Worm (Caenorhabditis elegans) whole organism, young adult: Measurements from ENCODE around the gene ccf-1.
A peak's percentile ranks its signal among the peaks of the same experiment; 100 is the strongest.
"Not testable (repeated sequence)": the region's sequence is repeated elsewhere in the genome, so short reads cannot be mapped to it uniquely, and the experiment has no call there.

Source experiments
- B0019.2 ChIP-seq: fragments of 200-800 bp; sonication (Bioruptor generic); conservative IDR thresholded peaks from 2 replicates; pipeline ENCODE4 v1.3.6; 2022; ENCODE audit warnings: missing genetic modification reagents, missing genetic modification characterization, missing compliant biosample characterization
- B0261.1 ChIP-seq: sonication (generic microtip); optimal IDR thresholded peaks from 2 replicates; lab custom pipeline; 2016; ENCODE audit warnings: mild to moderate bottlenecking, missing genetic modification characterization, moderate library complexity, missing compliant biosample characterization
- D2030.7 ChIP-seq: fragments of 200-800 bp; sonication (Bioruptor generic); IDR thresholded peaks from 2 replicates; pipeline ENCODE4 v1.3.6; 2022; ENCODE audit warnings: missing genetic modification reagents, missing genetic modification characterization, missing compliant biosample characterization
- F33H1.4 ChIP-seq: fragments of 200-800 bp; sonication (Bioruptor generic); IDR thresholded peaks from 2 replicates; pipeline ENCODE4 v1.3.6; 2022; ENCODE audit warnings: missing genetic modification reagents, missing genetic modification characterization, missing compliant biosample characterization
- F39B2.1 ChIP-seq: fragments of 200-800 bp; sonication (Bioruptor generic); IDR thresholded peaks from 2 replicates; pipeline ENCODE4 v1.3.6; 2022; ENCODE audit warnings: missing genetic modification reagents, missing genetic modification characterization, missing compliant biosample characterization
- F57C9.4 ChIP-seq: sonication (generic microtip); optimal IDR thresholded peaks from 2 replicates; lab custom pipeline; 2017; ENCODE audit warnings: mild to moderate bottlenecking, missing genetic modification characterization, missing compliant biosample characterization
- Y53G8AR.9 ChIP-seq: fragments of 200-800 bp; sonication (Bioruptor generic); conservative IDR thresholded peaks from 2 replicates; pipeline ENCODE4 v1.3.6; 2022; ENCODE audit warnings: missing genetic modification reagents, missing genetic modification characterization, missing compliant biosample characterization
- Y95B8A.8 ChIP-seq: fragments of 200-800 bp; sonication (Bioruptor generic); IDR thresholded peaks from 2 replicates; pipeline ENCODE4 v1.3.6; 2022; ENCODE audit warnings: missing genetic modification reagents, missing genetic modification characterization, missing compliant biosample characterization
- bed-2 ChIP-seq: fragments of 200-800 bp; sonication (Bioruptor generic); IDR thresholded peaks from 2 replicates; pipeline ENCODE4 v1.3.6; 2022; ENCODE audit warnings: missing genetic modification reagents, missing genetic modification characterization, missing compliant biosample characterization
- cebp-1 ChIP-seq, 2 experiments: fragments of 200-800 bp in 1 of 2; sonication (Bioruptor generic) in 1 of 2; sonication (generic microtip) in 1 of 2; IDR thresholded peaks in 1 of 2; optimal IDR thresholded peaks in 1 of 2; 2 replicates each; pipeline versions ENCODE4 v1.3.6 to Lab custom; 2017 to 2022; ENCODE audit warnings: missing compliant biosample characterization in 2 of 2, missing genetic modification characterization in 2 of 2, mild to moderate bottlenecking in 1 of 2, missing genetic modification reagents in 1 of 2, moderate library complexity in 1 of 2
- ceh-100 ChIP-seq: fragments of 200-800 bp; sonication (Bioruptor generic); IDR thresholded peaks from 2 replicates; pipeline ENCODE4 v1.3.6; 2022; ENCODE audit warnings: missing genetic modification reagents, missing genetic modification characterization, missing compliant biosample characterization
- ceh-91 ChIP-seq: fragments of 200-800 bp; sonication (Bioruptor generic); IDR thresholded peaks from 2 replicates; pipeline ENCODE4 v1.3.6; 2022; ENCODE audit warnings: missing genetic modification reagents, missing genetic modification characterization, missing compliant biosample characterization
- dox-1 ChIP-seq: fragments of 200-800 bp; sonication (Bioruptor generic); IDR thresholded peaks from 2 replicates; pipeline ENCODE4 v1.3.6; 2022; ENCODE audit warnings: missing genetic modification reagents, missing genetic modification characterization, missing compliant biosample characterization
- egrh-3 ChIP-seq: fragments of 200-800 bp; sonication (Bioruptor generic); IDR thresholded peaks from 2 replicates; pipeline ENCODE4 v1.3.6; 2022; ENCODE audit warnings: missing genetic modification reagents, missing genetic modification characterization, missing compliant biosample characterization
- ekl-4 ChIP-seq: fragments of 200-800 bp; sonication (Bioruptor generic); IDR thresholded peaks from 2 replicates; pipeline ENCODE4 v1.3.6; 2022; ENCODE audit warnings: missing genetic modification reagents, missing genetic modification characterization, missing compliant biosample characterization
- let-607 ChIP-seq, 2 experiments: fragments of 200-800 bp in 1 of 2; sonication (Bioruptor generic) in 1 of 2; sonication (generic microtip) in 1 of 2; optimal IDR thresholded peaks; 2 replicates each; lab custom pipeline; 2016 to 2018; ENCODE audit warnings: mild to moderate bottlenecking in 2 of 2, missing compliant biosample characterization in 2 of 2, missing genetic modification characterization in 2 of 2, moderate library complexity in 2 of 2, missing genotype in 1 of 2
- lin-26 ChIP-seq: fragments of 200-800 bp; sonication (Bioruptor generic); IDR thresholded peaks from 2 replicates; pipeline ENCODE4 v1.3.6; 2022; ENCODE audit warnings: missing genetic modification reagents, missing genetic modification characterization, missing compliant biosample characterization
- lin-35 ChIP-seq, 3 experiments: fragments of 150-350 bp in 2 of 3; sonication (generic microtip) in 1 of 3; optimal IDR thresholded peaks; 2 replicates each; lab custom pipeline; 2014 to 2018; ENCODE audit warnings: missing biosample characterization in 3 of 3, missing genetic modification characterization in 3 of 3, missing genetic modification reagents in 3 of 3
- lin-40 ChIP-seq: sonication (generic microtip); optimal IDR thresholded peaks from 2 replicates; lab custom pipeline; 2016; ENCODE audit warnings: missing genetic modification characterization, mild to moderate bottlenecking, missing compliant biosample characterization, missing genotype, missing genetic modification reagents
- lir-1 ChIP-seq: fragments of 200-800 bp; sonication (Bioruptor generic); conservative IDR thresholded peaks from 2 replicates; pipeline ENCODE4 v1.3.6; 2022; ENCODE audit warnings: missing genetic modification reagents, missing genetic modification characterization, missing compliant biosample characterization
- lsl-1 ChIP-seq: fragments of 200-800 bp; sonication (Bioruptor generic); optimal IDR thresholded peaks from 2 replicates; lab custom pipeline; 2018; ENCODE audit warnings: mild to moderate bottlenecking, missing genetic modification characterization, moderate library complexity, missing compliant biosample characterization
- madf-3 ChIP-seq: fragments of 200-800 bp; sonication (Bioruptor generic); IDR thresholded peaks from 2 replicates; pipeline ENCODE4 v1.3.6; 2022; ENCODE audit warnings: missing genetic modification reagents, missing genetic modification characterization, missing compliant biosample characterization
- madf-6 ChIP-seq: fragments of 200-800 bp; sonication (Bioruptor generic); IDR thresholded peaks from 2 replicates; pipeline ENCODE4 v1.3.6; 2022; ENCODE audit warnings: missing genetic modification reagents, missing genetic modification characterization, missing compliant biosample characterization
- mcd-1 ChIP-seq: fragments of 200-800 bp; sonication (Bioruptor generic); IDR thresholded peaks from 2 replicates; pipeline ENCODE4 v1.3.6; 2022; ENCODE audit warnings: missing genetic modification reagents, missing genetic modification characterization, missing compliant biosample characterization
- nfya-1 ChIP-seq: sonication (generic microtip); optimal IDR thresholded peaks from 2 replicates; lab custom pipeline; 2017; ENCODE audit warnings: antibody characterized with exemption, missing compliant biosample characterization, missing genetic modification characterization, borderline replicate concordance; ENCODE audit not compliant: insufficient read depth
- nfyb-1 ChIP-seq: fragments of 200-800 bp; sonication (Bioruptor generic); IDR thresholded peaks from 2 replicates; pipeline ENCODE4 v1.3.6; 2022; ENCODE audit warnings: missing genetic modification reagents, missing genetic modification characterization, missing compliant biosample characterization
- nhr-80 ChIP-seq: sonication (generic microtip); optimal IDR thresholded peaks from 2 replicates; lab custom pipeline; 2016; ENCODE audit warnings: missing genetic modification characterization, missing compliant biosample characterization
- pbrm-1 ChIP-seq: fragments of 200-800 bp; sonication (Bioruptor generic); IDR thresholded peaks from 2 replicates; pipeline ENCODE4 v1.3.6; 2022; ENCODE audit warnings: missing genetic modification reagents, missing genetic modification characterization, missing compliant biosample characterization
- pha-4 ChIP-seq: fragments of 150-350 bp; sonication (generic microtip); optimal IDR thresholded peaks from 2 replicates; lab custom pipeline; 2014; ENCODE audit warnings: missing biosample characterization, missing genetic modification reagents, missing genetic modification characterization
- rcor-1 ChIP-seq: fragments of 200-800 bp; sonication (Bioruptor generic); IDR thresholded peaks from 2 replicates; pipeline ENCODE4 v1.3.6; 2022; ENCODE audit warnings: missing genetic modification reagents, missing genetic modification characterization, missing compliant biosample characterization
- snpc-3.4 ChIP-seq: sonication (generic microtip); optimal IDR thresholded peaks from 2 replicates; lab custom pipeline; 2017; ENCODE audit warnings: missing genetic modification characterization, mild to moderate bottlenecking, missing compliant biosample characterization, antibody characterized with exemption, moderate library complexity, missing genotype, missing genetic modification reagents
- snpc-4 ChIP-seq, 5 experiments: fragments of 150-350 bp in 1 of 5; sonication (generic microtip) in 4 of 5; optimal IDR thresholded peaks; 2 replicates each; lab custom pipeline; 2014 to 2018; ENCODE audit warnings: missing genetic modification characterization in 5 of 5, missing biosample characterization in 3 of 5, antibody characterized with exemption in 2 of 5, mild to moderate bottlenecking in 2 of 5, missing compliant biosample characterization in 2 of 5, missing genotype in 2 of 5, moderate library complexity in 2 of 5, missing genetic modification reagents in 1 of 5
- tbp1 ChIP-seq: fragments of 200-800 bp; sonication (Bioruptor generic); optimal IDR thresholded peaks from 2 replicates; lab custom pipeline; 2018; ENCODE audit warnings: mild to moderate bottlenecking, missing genetic modification characterization, missing compliant biosample characterization
- unc-130 ChIP-seq: sonication (generic microtip); optimal IDR thresholded peaks from 2 replicates; lab custom pipeline; 2016; ENCODE audit warnings: missing genetic modification reagents, missing genetic modification characterization, missing compliant biosample characterization
- ztf-28 ChIP-seq: fragments of 200-800 bp; sonication (Bioruptor generic); IDR thresholded peaks from 2 replicates; pipeline ENCODE4 v1.3.6; 2022; ENCODE audit warnings: missing genetic modification reagents, missing genetic modification characterization, missing compliant biosample characterization

ccf-1 gene

DNA sequence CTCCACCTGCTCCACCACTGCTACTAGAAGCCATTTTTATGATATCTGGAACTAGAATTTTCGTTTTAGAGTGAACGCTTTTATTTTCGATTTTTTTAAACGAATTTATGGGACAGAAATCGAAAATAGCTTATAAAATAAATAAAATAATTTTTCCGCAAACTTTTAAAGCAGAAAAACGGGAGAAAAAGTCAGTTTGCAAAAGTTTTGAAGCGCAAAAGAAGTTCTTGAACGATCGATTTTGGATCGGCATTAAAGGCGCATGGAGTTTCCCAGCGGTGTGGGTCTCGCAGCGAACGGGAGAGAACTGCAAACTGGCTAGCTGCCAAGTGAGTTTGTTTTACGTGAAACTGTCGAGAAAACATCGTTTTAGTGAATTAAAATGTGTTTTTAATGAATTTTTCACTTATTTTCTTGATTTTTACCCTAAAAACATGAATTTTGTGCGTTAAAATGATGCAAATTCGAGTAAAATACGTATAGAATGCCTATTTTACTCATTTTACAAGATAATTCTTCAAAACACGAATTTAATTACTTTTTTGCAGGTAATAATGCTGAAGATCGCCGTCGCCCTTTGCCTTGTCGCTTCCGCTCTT is at the start of gene ccf-1, which contains the start of gene trap-4:
Gene ccf-1 (minus strand): TSS at position 51 of the 599 bp plus-strand sequence.
Gene trap-4 (plus strand): TSS at position 549 of the 599 bp plus-strand sequence.
- peak; percentile 19 for TF ChIP-seq lsl-1
- 0 out of 2 replicates have a peak, but pooled peaks have one; percentile 27 for TF ChIP-seq Y53G8AR.9 (GFP tag; lab: Robert Waterston, UW)
- TF ChIP-seq B0261.1 (tag; lab: Kevin White, UChicago): no peak
- TF ChIP-seq cebp-1 (GFP tag; IDR thresholded peaks at IDR 0.05; lab: Robert Waterston, UW): no peak
- peak; percentile 24 for TF ChIP-seq cebp-1 (tag; optimal IDR thresholded peaks at IDR 0.05; lab: Kevin White, UChicago)
- no peak for TF ChIP-seq unc-130
- no peak for TF ChIP-seq F57C9.4 (tag; lab: Kevin White, UChicago)
- TF ChIP-seq ekl-4 (GFP tag; lab: Robert Waterston, UW): 0 out of 2 replicates have a peak, but pooled peaks have one; percentile 1
- no peak for TF ChIP-seq madf-3
- TF ChIP-seq mcd-1 (GFP tag; lab: Robert Waterston, UW): peak; percentile 35; the same call in 1 of the 2 replicates
- TF ChIP-seq F33H1.4 (GFP tag; lab: Robert Waterston, UW): peak; percentile 85
- TF ChIP-seq lin-40 (tag; lab: Kevin White, UChicago): peak; percentile 26
- peak; percentile 20 for TF ChIP-seq pha-4 (tag; lab: Kevin White, UChicago)
- peak; percentile 48; the same call in 1 of the 2 replicates for TF ChIP-seq dox-1 (GFP tag; lab: Robert Waterston, UW)
- peak; percentile 5 for TF ChIP-seq snpc-3.4 (tag; lab: Kevin White, UChicago)
- TF ChIP-seq lin-35 (GFP tag; optimal IDR thresholded peaks at IDR 0.05; lab: Kevin White, UChicago): peak in 1 of 3 experiments; percentile 28
- 0 out of 2 replicates have a peak, but pooled peaks have one; percentile 5 for TF ChIP-seq lir-1 (GFP tag; lab: Robert Waterston, UW)
- TF ChIP-seq madf-6 (GFP tag; lab: Robert Waterston, UW): peak; percentile 58
- peak; percentile 99 for TF ChIP-seq let-607 (tag; optimal IDR thresholded peaks at IDR 0.05; lab: Kevin White, UChicago)
- no peak for TF ChIP-seq nfya-1
- TF ChIP-seq nhr-80: peak; percentile 13

DNA sequence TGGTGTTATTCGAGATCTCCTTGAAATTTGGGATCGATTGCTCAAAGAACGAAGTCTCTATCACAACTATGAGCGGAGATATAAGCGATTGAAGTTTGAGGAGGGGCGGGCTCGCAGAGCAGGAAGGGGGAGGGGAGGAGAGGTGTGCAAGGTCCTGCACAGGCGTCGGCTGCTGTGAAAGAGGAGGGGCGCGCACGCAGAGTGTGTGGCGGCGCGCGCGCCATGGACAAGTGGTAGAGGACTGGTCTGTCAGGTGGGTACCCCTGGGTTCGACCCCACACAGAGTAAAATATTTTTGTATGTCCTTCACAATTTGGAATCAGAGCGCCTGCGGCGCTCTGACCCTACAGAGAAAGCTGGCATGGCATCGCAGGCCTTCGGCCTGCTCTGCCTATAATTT is 47.0 kb upstream of the ccf-1 start:
- TF ChIP-seq madf-6 (GFP tag; lab: Robert Waterston, UW): peak; percentile 81
- peak; percentile 54; the same call in 1 of the 2 replicates for TF ChIP-seq Y95B8A.8
- peak; percentile 91 for TF ChIP-seq pbrm-1
- peak; percentile 100 for TF ChIP-seq lin-26 (GFP tag; lab: Robert Waterston, UW)
- peak; percentile 62 for TF ChIP-seq F33H1.4 (GFP tag; lab: Robert Waterston, UW)
- TF ChIP-seq bed-2 (GFP tag; lab: Robert Waterston, UW): 0 out of 2 replicates have a peak, but pooled peaks have one; percentile 42
- peak; percentile 51 for TF ChIP-seq ceh-91 (GFP tag; lab: Robert Waterston, UW)
- TF ChIP-seq D2030.7 (GFP tag; lab: Robert Waterston, UW): peak; percentile 91
- peak; percentile 79 for TF ChIP-seq mcd-1 (GFP tag; lab: Robert Waterston, UW)
- TF ChIP-seq dox-1 (GFP tag; lab: Robert Waterston, UW): peak; percentile 75
- 0 out of 2 replicates have a peak, but pooled peaks have one; percentile 21 for TF ChIP-seq ztf-28 (GFP tag; lab: Robert Waterston, UW)
- TF ChIP-seq tbp1 (GFP tag; lab: Kevin White, UChicago): peak; percentile 37
- peak; percentile 5; the same call in 1 of the 2 replicates for TF ChIP-seq F39B2.1 (GFP tag; lab: Robert Waterston, UW)
- TF ChIP-seq cebp-1 (GFP tag; IDR thresholded peaks at IDR 0.05; lab: Robert Waterston, UW): 0 out of 2 replicates have a peak, but pooled peaks have one; percentile 23
- not testable (repeated sequence) for TF ChIP-seq cebp-1 (tag; optimal IDR thresholded peaks at IDR 0.05; lab: Kevin White, UChicago); snpc-4 (GFP tag; optimal IDR thresholded peaks at IDR 0.05; lab: Kevin White, UChicago)
- peak; percentile 75 for TF ChIP-seq B0019.2 (GFP tag; lab: Robert Waterston, UW)
- peak; percentile 67; the same call in 1 of the 2 replicates for TF ChIP-seq ekl-4 (GFP tag; lab: Robert Waterston, UW)
- TF ChIP-seq ceh-100 (GFP tag; lab: Robert Waterston, UW): 0 out of 2 replicates have a peak, but pooled peaks have one; percentile 47
- TF ChIP-seq nfyb-1 (GFP tag; lab: Robert Waterston, UW): peak; percentile 85
- TF ChIP-seq egrh-3 (GFP tag; lab: Robert Waterston, UW): peak; percentile 99
- peak; percentile 68 for TF ChIP-seq rcor-1 (GFP tag; lab: Robert Waterston, UW)
- TF ChIP-seq snpc-4 (tag; optimal IDR thresholded peaks at IDR 0.05; lab: Kevin White, UChicago): peak in 2 of 4 experiments; percentile 17 to 60
- TF ChIP-seq Y53G8AR.9 (GFP tag; lab: Robert Waterston, UW): 0 out of 2 replicates have a peak, but pooled peaks have one; percentile 37
